Worm (Caenorhabditis elegans) whole organism, L1 larva: ENCODE data around the gene T09F5.1.

Experiments
- blmp-1 ChIP-seq: fragments of 150-350 bp; optimal IDR thresholded peaks from 2 replicates; lab custom pipeline; 2014; ENCODE audit warnings: missing biosample characterization, missing genetic modification characterization
- ceh-82 ChIP-seq, 3 experiments: fragments of 150-350 bp in 1 of 3; sonication (generic microtip) in 2 of 3; optimal IDR thresholded peaks; 2 replicates each; lab custom pipeline; 2014 to 2017; ENCODE audit warnings: missing biosample characterization in 3 of 3, missing genetic modification characterization in 3 of 3
- dpl-1 ChIP-seq, 3 experiments: fragments of 150-350 bp in 2 of 3; sonication (generic microtip) in 1 of 3; optimal IDR thresholded peaks; 2 replicates each; lab custom pipeline; 2014 to 2017; ENCODE audit warnings: missing biosample characterization in 3 of 3, missing genetic modification characterization in 3 of 3, missing genetic modification reagents in 3 of 3
- efl-1 ChIP-seq, 4 experiments: fragments of 150-350 bp; optimal IDR thresholded peaks in 3 of 4; peaks in 1 of 4; 1 replicate in 1 of 4; 2 replicates in 3 of 4; lab custom pipeline; 2014; ENCODE audit warnings: missing biosample characterization in 2 of 4, missing genetic modification characterization in 2 of 4, missing genetic modification reagents in 2 of 4
- lin-15B ChIP-seq: fragments of 150-350 bp; sonication (generic microtip); optimal IDR thresholded peaks from 3 replicates; lab custom pipeline; 2014; ENCODE audit warnings: missing biosample characterization, missing genetic modification characterization
- lin-35 ChIP-seq, 2 experiments: fragments of 150-350 bp; optimal IDR thresholded peaks; 2 replicates each; lab custom pipeline; 2014; ENCODE audit warnings: missing biosample characterization in 2 of 2, missing genetic modification characterization in 2 of 2, missing genetic modification reagents in 2 of 2
- lsy-2 ChIP-seq, 2 experiments: fragments of 150-350 bp; optimal IDR thresholded peaks; 2 replicates each; lab custom pipeline; 2014; ENCODE audit warnings: missing biosample characterization in 2 of 2, missing genetic modification characterization in 2 of 2
- mdl-1 ChIP-seq, 2 experiments: fragments of 150-350 bp; optimal IDR thresholded peaks; 2 replicates each; lab custom pipeline; 2014 to 2017; ENCODE audit warnings: missing biosample characterization in 2 of 2, missing genetic modification characterization in 2 of 2, inconsistent platforms in 1 of 2
- nhr-11 ChIP-seq: fragments of 150-350 bp; optimal IDR thresholded peaks from 2 replicates; lab custom pipeline; 2014; ENCODE audit warnings: missing biosample characterization, missing genetic modification characterization
- nhr-237 ChIP-seq: fragments of 150-350 bp; optimal IDR thresholded peaks from 2 replicates; lab custom pipeline; 2014; ENCODE audit warnings: missing biosample characterization, missing genetic modification characterization
- nhr-90 ChIP-seq: sonication (generic microtip); optimal IDR thresholded peaks from 2 replicates; lab custom pipeline; 2016; ENCODE audit warnings: mild to moderate bottlenecking, missing genetic modification characterization, missing compliant biosample characterization; ENCODE audit not compliant: poor library complexity
- unc-62 ChIP-seq: fragments of 150-350 bp; optimal IDR thresholded peaks from 2 replicates; lab custom pipeline; 2014; ENCODE audit warnings: missing biosample characterization, missing genetic modification reagents, missing genetic modification characterization

DNA sequence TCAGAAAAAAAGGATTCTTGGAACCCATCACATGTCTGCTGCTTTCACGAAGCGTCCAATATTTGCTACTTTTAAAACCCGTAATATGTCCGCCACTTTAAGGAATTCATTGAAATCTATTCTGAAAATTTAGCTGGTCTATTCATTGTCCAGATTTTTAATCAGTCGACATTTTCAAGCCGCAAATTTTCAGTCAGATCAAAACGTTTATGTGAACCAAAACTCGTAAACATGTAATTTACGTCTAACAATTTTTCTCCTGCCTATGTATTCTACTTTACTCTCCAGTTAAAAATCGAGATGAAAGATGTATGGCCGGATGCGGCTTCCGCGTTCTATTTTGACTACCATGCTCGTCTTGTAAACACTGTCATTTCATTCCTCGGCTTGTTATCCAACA is 49.1 kb downstream of the T09F5.1 start, which contains the start of gene srw-1:
- no peak for TF ChIP-seq efl-1 (optimal IDR thresholded peaks at IDR 0.05; lab: Kevin White, UChicago)
- no peak for TF ChIP-seq efl-1 (GFP tag; optimal IDR thresholded peaks at IDR 0.05 in 1 of 2; lab: Kevin White, UChicago)
- TF ChIP-seq unc-62 (GFP tag; lab: Kevin White, UChicago): no peak
- no peak for TF ChIP-seq mdl-1 (tag; optimal IDR thresholded peaks at IDR 0.05; lab: Kevin White, UChicago)
- TF ChIP-seq blmp-1 (tag; lab: Kevin White, UChicago): no peak
- TF ChIP-seq ceh-82 (tag; optimal IDR thresholded peaks at IDR 0.05; lab: Kevin White, UChicago): no peak
- TF ChIP-seq lin-35 (GFP tag; optimal IDR thresholded peaks at IDR 0.05; lab: Kevin White, UChicago): no peak
- TF ChIP-seq nhr-237: no peak
- no peak for TF ChIP-seq nhr-90
- no peak for TF ChIP-seq dpl-1 (GFP tag; optimal IDR thresholded peaks at IDR 0.05; lab: Kevin White, UChicago)
- TF ChIP-seq lin-15B: no peak
- TF ChIP-seq lsy-2 (tag; optimal IDR thresholded peaks at IDR 0.05; lab: Kevin White, UChicago): no peak
- TF ChIP-seq nhr-11 (tag; lab: Kevin White, UChicago): no peak
